Worm (Caenorhabditis elegans) whole organism, midembryonic: ENCODE results near the gene his-60.

ENCODE experiments used
- T22C8.4 ChIP-seq: fragments of 200-800 bp; sonication (Bioruptor generic); IDR thresholded peaks from 2 replicates; pipeline ENCODE4 v1.3.6; 2022; ENCODE audit warnings: missing genetic modification characterization, missing compliant biosample characterization
- flt-1 ChIP-seq: fragments of 200-800 bp; sonication (Bioruptor generic); IDR thresholded peaks from 2 replicates; pipeline ENCODE4 v1.3.6; 2022; ENCODE audit warnings: missing genetic modification characterization, missing compliant biosample characterization
- med-1 ChIP-seq: sonication (generic microtip); optimal IDR thresholded peaks from 2 replicates; lab custom pipeline; 2017; ENCODE audit warnings: missing genetic modification characterization, mild to moderate bottlenecking, missing compliant biosample characterization, antibody characterized with exemption, missing genetic modification reagents; ENCODE audit not compliant: insufficient read depth
- ref-1 ChIP-seq: fragments of 200-800 bp; sonication (Bioruptor generic); conservative IDR thresholded peaks from 2 replicates; pipeline ENCODE4 v1.3.6; 2022; ENCODE audit warnings: missing genetic modification reagents, missing genetic modification characterization, missing compliant biosample characterization
- tab-1 ChIP-seq: fragments of 200-800 bp; sonication (Bioruptor generic); IDR thresholded peaks from 2 replicates; pipeline ENCODE4 v1.3.6; 2022; ENCODE audit warnings: missing genetic modification characterization, missing compliant biosample characterization
- ztf-29 ChIP-seq: fragments of 200-800 bp; sonication (Bioruptor generic); IDR thresholded peaks from 2 replicates; pipeline ENCODE4 v1.3.6; 2022; ENCODE audit warnings: missing genetic modification reagents, missing genetic modification characterization, missing compliant biosample characterization

- TF ChIP-seq tab-1 (GFP tag; lab: Robert Waterston, UW) = no peak
- TF ChIP-seq ztf-29 = no peak
- no peak for TF ChIP-seq med-1 (GFP tag; lab: Kevin White, UChicago)
- no peak for TF ChIP-seq ref-1 (GFP tag; lab: Robert Waterston, UW)
- no peak for TF ChIP-seq T22C8.4
- no peak for TF ChIP-seq flt-1 (GFP tag; lab: Robert Waterston, UW)
These were observed 9.4 kb upstream of the his-60 start for ce11 chrIV:7497205-7497604.
